Fruit fly (Drosophila melanogaster) whole organism, pupa: ENCODE data around the gene Use1.

Experiments
- CG10348 ChIP-seq: fragments of 200-800 bp; sonication (Bioruptor generic); IDR thresholded peaks from 2 replicates; pipeline ENCODE4 v1.3.6; 2022; ENCODE audit warnings: missing biosample characterization, missing genetic modification characterization
- CG12605 ChIP-seq: fragments of 200-800 bp; sonication (Bioruptor generic); IDR thresholded peaks from 2 replicates; pipeline ENCODE4 v1.3.6; 2022; ENCODE audit warnings: missing biosample characterization, missing genetic modification characterization
- CG13204 ChIP-seq: fragments of 200-800 bp; sonication (Bioruptor generic); optimal IDR thresholded peaks from 2 replicates; lab custom pipeline; 2018; ENCODE audit warnings: missing biosample characterization, mild to moderate bottlenecking, missing genetic modification characterization, moderate library complexity
- CG14655 ChIP-seq: fragments of 200-800 bp; sonication (Bioruptor generic); optimal IDR thresholded peaks from 3 replicates; lab custom pipeline; 2017; ENCODE audit warnings: mild to moderate bottlenecking, missing biosample characterization, missing genetic modification reagents, missing genetic modification characterization
- CG15710 ChIP-seq: fragments of 200-800 bp; sonication (Bioruptor generic); optimal IDR thresholded peaks from 2 replicates; lab custom pipeline; 2018; ENCODE audit warnings: missing biosample characterization, mild to moderate bottlenecking, missing genetic modification characterization, moderate library complexity
- CG17806 ChIP-seq: fragments of 200-800 bp; sonication (Bioruptor generic); optimal IDR thresholded peaks from 2 replicates; lab custom pipeline; 2018; ENCODE audit warnings: missing biosample characterization, mild to moderate bottlenecking, missing genetic modification characterization, moderate library complexity
- CG32121 ChIP-seq: fragments of 200-800 bp; sonication (Bioruptor generic); IDR thresholded peaks from 2 replicates; pipeline ENCODE4 v1.3.6; 2022; ENCODE audit warnings: missing biosample characterization, missing genetic modification characterization
- CG34367 ChIP-seq: fragments of 200-800 bp; sonication (Bioruptor generic); optimal IDR thresholded peaks from 2 replicates; lab custom pipeline; 2018; ENCODE audit warnings: missing biosample characterization, mild to moderate bottlenecking, missing genetic modification characterization
- CG4496 ChIP-seq: fragments of 200-800 bp; sonication (Bioruptor generic); IDR thresholded peaks from 3 replicates; pipeline ENCODE4 v1.3.6; 2022; ENCODE audit warnings: missing biosample characterization, missing genetic modification characterization
- CG8159 ChIP-seq: fragments of 200-800 bp; sonication (Bioruptor generic); optimal IDR thresholded peaks from 3 replicates; lab custom pipeline; 2018; ENCODE audit warnings: missing biosample characterization, mild to moderate bottlenecking, missing genetic modification characterization, moderate library complexity
- CG8301 ChIP-seq: fragments of 200-800 bp; sonication (Bioruptor generic); optimal IDR thresholded peaks from 2 replicates; lab custom pipeline; 2018; ENCODE audit warnings: missing biosample characterization, mild to moderate bottlenecking, missing genetic modification characterization
- CG9948 ChIP-seq: fragments of 200-800 bp; sonication (Bioruptor generic); optimal IDR thresholded peaks from 2 replicates; lab custom pipeline; 2018; ENCODE audit warnings: missing biosample characterization, mild to moderate bottlenecking, missing genetic modification characterization, moderate library complexity
- D1 ChIP-seq: fragments of 200-800 bp; sonication (Bioruptor generic); optimal IDR thresholded peaks from 2 replicates; lab custom pipeline; 2018; ENCODE audit warnings: missing biosample characterization, mild to moderate bottlenecking, missing genetic modification characterization, moderate library complexity
- EcR ChIP-seq: fragments of 200-800 bp; sonication (Bioruptor generic); optimal IDR thresholded peaks from 3 replicates; lab custom pipeline; 2019; ENCODE audit warnings: missing biosample characterization, missing genetic modification characterization, mild to moderate bottlenecking, moderate library complexity, missing genetic modification reagents
- Ets98B ChIP-seq: fragments of 200-800 bp; sonication (Bioruptor generic); IDR thresholded peaks from 2 replicates; pipeline ENCODE4 v1.3.6; 2022; ENCODE audit warnings: missing biosample characterization, missing genetic modification characterization
- Pif1A ChIP-seq: fragments of 200-800 bp; sonication (Bioruptor generic); optimal IDR thresholded peaks from 3 replicates; lab custom pipeline; 2016; ENCODE audit warnings: missing biosample characterization, missing genetic modification characterization
- Pif1B ChIP-seq: fragments of 200-800 bp; sonication (Bioruptor generic); optimal IDR thresholded peaks from 3 replicates; lab custom pipeline; 2016; ENCODE audit warnings: missing biosample characterization, missing genetic modification characterization
- Snoo ChIP-seq: fragments of 200-800 bp; sonication (Bioruptor generic); optimal IDR thresholded peaks from 3 replicates; lab custom pipeline; 2017; ENCODE audit warnings: missing biosample characterization, mild to moderate bottlenecking, missing genetic modification characterization, inconsistent platforms
- fd96Ca ChIP-seq: fragments of 200-800 bp; sonication (Bioruptor generic); IDR thresholded peaks from 3 replicates; pipeline ENCODE4 v1.3.6; 2022; ENCODE audit warnings: missing biosample characterization, missing genetic modification characterization
- gl ChIP-seq: fragments of 200-800 bp; sonication (Bioruptor generic); optimal IDR thresholded peaks from 2 replicates; lab custom pipeline; 2018; ENCODE audit warnings: missing biosample characterization, mild to moderate bottlenecking, missing genetic modification characterization
- rn ChIP-seq: fragments of 200-800 bp; sonication (Bioruptor generic); IDR thresholded peaks from 2 replicates; pipeline ENCODE4 v1.3.6; 2022; ENCODE audit warnings: missing biosample characterization, missing genetic modification characterization

Gene Use1

DNA sequence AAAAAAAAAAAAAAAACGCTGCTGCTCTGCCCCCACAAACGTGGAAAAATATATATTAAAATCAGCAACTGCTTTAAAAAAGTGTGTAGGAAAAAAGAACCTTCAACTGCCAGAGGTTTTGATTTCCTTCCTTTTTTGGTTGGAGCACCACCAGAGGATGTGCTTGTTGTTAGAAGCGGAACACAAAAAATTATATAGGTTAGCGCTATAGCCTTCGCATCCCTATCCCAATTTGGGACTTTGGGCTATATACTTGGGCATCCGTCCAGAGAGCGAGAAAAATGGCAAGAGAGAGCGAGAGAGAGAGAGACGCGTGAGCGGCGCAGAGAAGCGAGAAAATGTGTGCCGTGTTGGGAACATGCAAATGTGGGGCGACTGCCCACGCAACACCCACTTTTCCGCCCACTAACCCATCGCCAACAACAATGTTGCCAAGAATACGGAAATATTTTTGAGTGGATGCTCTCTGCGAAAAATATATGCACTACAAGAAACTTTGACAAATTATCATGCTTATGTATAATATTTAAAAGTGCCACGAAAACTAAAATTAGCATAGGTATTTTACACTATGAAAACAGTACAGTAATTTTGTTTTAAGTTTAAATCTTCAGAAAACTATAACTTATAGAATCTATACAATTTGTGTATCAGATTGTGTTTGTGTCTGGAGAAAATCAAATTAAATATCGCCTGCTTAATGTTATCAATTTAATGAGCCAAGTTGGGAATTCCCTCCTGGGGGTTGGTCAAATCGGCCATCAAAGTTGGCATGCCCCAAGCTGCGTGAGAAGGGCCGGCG is 9.9 kb downstream of the Use1 start:
- peak; percentile 45 for TF ChIP-seq CG8159 (tag; lab: Kevin White, UChicago)
- TF ChIP-seq rn: no peak
- no peak for TF ChIP-seq Ets98B
- TF ChIP-seq Pif1B (GFP tag; lab: Kevin White, UChicago): no peak
- 0 out of 2 replicates have a peak, but pooled peaks have one; percentile 26 for TF ChIP-seq CG32121 (GFP tag; lab: Robert Waterston, UW)
- peak; percentile 15 for TF ChIP-seq CG9948
- peak; percentile 11 for TF ChIP-seq CG17806 (tag; lab: Kevin White, UChicago)
- TF ChIP-seq CG15710 (tag; lab: Kevin White, UChicago): peak; percentile 24
- TF ChIP-seq CG12605 (GFP tag; lab: Robert Waterston, UW): no peak
- TF ChIP-seq CG14655: peak; percentile 57
- peak; percentile 51 for TF ChIP-seq CG8301
- TF ChIP-seq EcR (GFP tag; lab: Kevin White, UChicago): no peak

DNA sequence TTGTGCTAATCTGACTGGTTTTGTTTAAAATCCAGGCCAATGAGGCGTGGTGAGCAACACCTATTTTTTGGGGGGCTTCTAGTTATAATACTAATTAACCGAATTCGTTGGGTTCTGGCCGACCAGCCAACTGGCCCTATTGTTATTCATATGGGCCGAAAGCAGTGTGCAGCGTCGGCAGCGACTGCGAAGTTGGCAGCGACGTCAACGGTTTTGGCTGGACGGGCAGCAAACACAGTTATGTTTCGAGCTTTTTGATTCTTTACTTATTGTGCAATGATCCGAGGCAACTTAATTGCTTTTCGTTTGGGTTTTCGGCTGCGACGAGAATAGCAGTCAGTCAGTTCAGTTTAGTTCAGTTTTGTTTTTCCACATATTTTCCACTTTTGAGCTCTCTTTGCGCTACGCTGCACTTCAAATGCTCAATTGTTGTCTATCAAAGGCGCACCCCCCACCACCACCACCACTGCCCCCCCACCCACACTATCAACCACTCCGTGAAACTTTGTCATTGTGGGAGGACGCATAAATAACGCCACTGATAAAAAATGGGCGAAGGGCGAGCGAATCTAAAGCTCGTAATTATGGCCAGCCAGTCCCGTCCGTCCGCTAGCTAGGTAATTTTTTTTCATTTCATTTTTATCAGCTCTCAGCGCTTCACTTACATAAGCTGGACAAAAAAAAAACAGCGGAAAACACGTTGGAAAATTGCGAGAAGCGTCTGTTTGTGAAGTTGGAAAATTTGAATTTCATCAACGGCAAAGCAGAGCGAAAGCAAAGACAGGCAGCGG is 10.8 kb downstream of the Use1 start:
- TF ChIP-seq CG13204 (GFP tag; lab: Kevin White, UChicago): no peak
- TF ChIP-seq Snoo (tag; lab: Kevin White, UChicago): no peak
- TF ChIP-seq CG12605 (GFP tag; lab: Robert Waterston, UW): no peak
- no peak for TF ChIP-seq rn
- no peak for TF ChIP-seq EcR (GFP tag; lab: Kevin White, UChicago)
- TF ChIP-seq D1 (tag; lab: Kevin White, UChicago): no peak
- no peak for TF ChIP-seq CG4496
- TF ChIP-seq CG15710 (tag; lab: Kevin White, UChicago): no peak
- no peak for TF ChIP-seq Pif1B (GFP tag; lab: Kevin White, UChicago)
- TF ChIP-seq CG9948: no peak
- TF ChIP-seq CG8301: no peak
- no peak for TF ChIP-seq gl
- TF ChIP-seq CG34367: no peak
- no peak for TF ChIP-seq Ets98B
- TF ChIP-seq CG10348 (GFP tag; lab: Robert Waterston, UW): no peak
- no peak for TF ChIP-seq CG32121 (GFP tag; lab: Robert Waterston, UW)
- no peak for TF ChIP-seq CG17806 (tag; lab: Kevin White, UChicago)
- no peak for TF ChIP-seq CG14655
- no peak for TF ChIP-seq Pif1A (GFP tag; lab: Kevin White, UChicago)
- no peak for TF ChIP-seq fd96Ca (GFP tag; lab: Robert Waterston, UW)

DNA sequence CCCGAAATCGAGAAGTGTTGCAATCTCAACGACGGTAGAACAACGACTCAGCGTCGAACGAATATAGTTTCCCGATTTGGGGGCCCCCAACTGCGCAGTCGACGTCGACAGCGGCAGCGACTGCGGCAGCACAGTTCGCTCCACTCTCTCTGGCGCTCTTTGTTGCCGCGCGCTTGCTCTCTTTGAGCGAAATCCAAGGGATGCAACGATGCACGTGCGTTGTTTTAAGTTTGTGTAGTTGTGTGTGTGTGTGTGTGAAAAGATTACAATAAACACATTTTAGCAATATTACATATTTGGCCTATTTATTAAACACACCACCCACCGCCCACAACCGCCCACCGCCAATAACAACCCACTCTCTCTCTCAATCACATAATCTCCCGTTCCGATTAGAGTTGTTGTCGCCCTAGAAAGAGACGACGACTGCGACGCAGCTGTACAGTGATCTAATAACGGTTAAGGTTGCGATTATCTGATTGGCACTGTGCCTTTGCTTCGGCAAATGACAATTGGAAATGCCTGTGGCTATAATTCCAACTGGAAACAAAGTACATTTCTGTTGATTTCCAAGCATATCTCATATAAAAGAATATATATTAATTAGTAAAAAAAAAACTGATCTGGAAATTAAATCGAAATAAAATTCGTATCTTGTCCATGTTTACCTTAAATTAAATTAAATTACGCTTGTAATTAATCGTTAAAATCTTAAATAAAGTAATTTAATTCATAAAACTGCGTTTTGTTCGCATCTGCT is 11.5 kb downstream of the Use1 start:
- TF ChIP-seq D1 (tag; lab: Kevin White, UChicago): no peak
- TF ChIP-seq CG4496: 0 out of 3 replicates have a peak, but pooled peaks have one; percentile 10
- peak; percentile 53 for TF ChIP-seq fd96Ca (GFP tag; lab: Robert Waterston, UW)
- no peak for TF ChIP-seq CG8301
- TF ChIP-seq CG9948: no peak
- TF ChIP-seq CG14655: no peak
- no peak for TF ChIP-seq CG8159 (tag; lab: Kevin White, UChicago)
- TF ChIP-seq CG34367: no peak
- peak; percentile 30; the same call in 1 of the 2 replicates for TF ChIP-seq Ets98B

dm6 chr3L:9124923-9125260 is 12.1 kb downstream of the Use1 start:
- peak; percentile 25; the same call in 1 of the 2 replicates for TF ChIP-seq Ets98B
- TF ChIP-seq Pif1A (GFP tag; lab: Kevin White, UChicago): no peak

DNA sequence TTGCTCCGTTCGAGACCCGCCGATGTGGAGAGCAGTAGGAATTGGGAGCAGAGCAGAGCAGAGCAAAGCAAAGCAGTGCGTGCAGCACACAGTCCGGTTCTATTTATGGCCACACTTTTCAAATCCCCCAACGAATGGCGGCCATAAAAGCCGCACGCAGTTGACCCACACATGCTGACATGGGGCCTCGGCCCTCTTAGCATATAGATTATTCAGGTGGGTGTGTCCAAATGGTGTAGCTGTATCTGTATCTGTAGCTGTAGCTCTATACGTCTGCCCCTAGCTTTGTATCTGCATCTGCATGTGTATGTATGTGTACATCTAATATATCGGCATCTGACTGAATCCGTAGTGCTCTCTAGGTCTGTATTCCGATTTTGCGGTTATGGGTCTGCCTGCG is 15.7 kb downstream of the Use1 start:
- no peak for TF ChIP-seq CG17806 (tag; lab: Kevin White, UChicago)
- no peak for TF ChIP-seq CG4496
- no peak for TF ChIP-seq rn
- TF ChIP-seq Pif1B (GFP tag; lab: Kevin White, UChicago): no peak
- TF ChIP-seq Snoo (tag; lab: Kevin White, UChicago): no peak
- TF ChIP-seq Pif1A (GFP tag; lab: Kevin White, UChicago): no peak
- TF ChIP-seq CG34367: no peak

dm6 chr3L:9119564-9119963 is 17.4 kb downstream of the Use1 start:
- TF ChIP-seq CG15710 (tag; lab: Kevin White, UChicago) (no peak), CG12605 (GFP tag; lab: Robert Waterston, UW) (no peak), EcR (GFP tag; lab: Kevin White, UChicago) (no peak), CG14655 (no peak), rn (no peak), Pif1A (GFP tag; lab: Kevin White, UChicago) (no peak), Pif1B (GFP tag; lab: Kevin White, UChicago) (no peak), fd96Ca (GFP tag; lab: Robert Waterston, UW) (0 out of 3 replicates have a peak, but pooled peaks have one; percentile 6), gl (no peak), CG13204 (GFP tag; lab: Kevin White, UChicago) (no peak), CG4496 (no peak; the same call in 2 of the 3 replicates), Snoo (tag; lab: Kevin White, UChicago) (no peak), Ets98B (peak; percentile 11; the same call in 1 of the 2 replicates), CG8159 (tag; lab: Kevin White, UChicago) (no peak), CG9948 (no peak), CG10348 (GFP tag; lab: Robert Waterston, UW) (no peak), CG32121 (GFP tag; lab: Robert Waterston, UW) (peak; percentile 51; the same call in 1 of the 2 replicates), D1 (tag; lab: Kevin White, UChicago) (no peak), CG17806 (tag; lab: Kevin White, UChicago) (no peak), CG8301 (no peak), CG34367 (no peak)
- TF ChIP-seq, all 21 proteins: peak for 3
